Fruit fly (Drosophila melanogaster) whole organism, prepupa: Measurements from ENCODE around the gene Dip-C.

Experiments used
- Blimp-1 ChIP-seq: fragments of 200-800 bp; sonication (Bioruptor generic); optimal IDR thresholded peaks from 3 replicates; lab custom pipeline; 2017; ENCODE audit warnings: missing biosample characterization, missing genetic modification characterization, mild to moderate bottlenecking, moderate library complexity, missing genetic modification reagents
- CG10631 ChIP-seq: fragments of 200-800 bp; sonication (Bioruptor generic); optimal IDR thresholded peaks from 2 replicates; lab custom pipeline; 2016; ENCODE audit warnings: missing biosample characterization, missing genetic modification characterization
- CG11294 ChIP-seq: fragments of 200-800 bp; sonication (Bioruptor generic); IDR thresholded peaks from 2 replicates; pipeline ENCODE4 v1.3.6; 2022; ENCODE audit warnings: missing biosample characterization, missing genetic modification characterization
- CG11762 ChIP-seq: fragments of 200-800 bp; sonication (Bioruptor generic); optimal IDR thresholded peaks from 3 replicates; lab custom pipeline; 2016; ENCODE audit warnings: missing biosample characterization, missing genetic modification characterization; ENCODE audit not compliant: insufficient read depth
- CG11902 ChIP-seq: fragments of 200-800 bp; sonication (Bioruptor generic); optimal IDR thresholded peaks from 3 replicates; lab custom pipeline; 2016; ENCODE audit warnings: missing biosample characterization, missing genetic modification characterization
- CG15336 ChIP-seq: fragments of 200-800 bp; sonication (Bioruptor generic); IDR thresholded peaks from 2 replicates; pipeline ENCODE4 v1.3.6; 2022; ENCODE audit warnings: missing biosample characterization, missing genetic modification characterization
- CG16779 ChIP-seq: fragments of 200-800 bp; sonication (Bioruptor generic); optimal IDR thresholded peaks from 3 replicates; lab custom pipeline; 2017; ENCODE audit warnings: missing biosample characterization, mild to moderate bottlenecking, missing genetic modification characterization
- CG31627 ChIP-seq: fragments of 200-800 bp; sonication (Bioruptor generic); optimal IDR thresholded peaks from 3 replicates; lab custom pipeline; 2016; ENCODE audit warnings: missing biosample characterization, missing genetic modification characterization
- CG32006 ChIP-seq: fragments of 200-800 bp; sonication (Bioruptor generic); optimal IDR thresholded peaks from 3 replicates; lab custom pipeline; 2017; ENCODE audit warnings: missing biosample characterization, mild to moderate bottlenecking, missing genetic modification characterization
- CG34406 ChIP-seq: fragments of 200-800 bp; sonication (Bioruptor generic); optimal IDR thresholded peaks from 3 replicates; lab custom pipeline; 2016; ENCODE audit warnings: missing biosample characterization, missing genetic modification characterization
- CG3919 ChIP-seq: fragments of 200-800 bp; sonication (Bioruptor generic); optimal IDR thresholded peaks from 3 replicates; lab custom pipeline; 2016; ENCODE audit warnings: missing biosample characterization, missing genetic modification characterization
- CG4318 ChIP-seq: fragments of 200-800 bp; sonication (Bioruptor generic); optimal IDR thresholded peaks from 3 replicates; lab custom pipeline; 2017; ENCODE audit warnings: missing biosample characterization, mild to moderate bottlenecking, missing genetic modification characterization
- CG6163 ChIP-seq: fragments of 200-800 bp; sonication (Bioruptor generic); IDR thresholded peaks from 3 replicates; pipeline ENCODE4 v1.3.6; 2022; ENCODE audit warnings: missing biosample characterization, missing genetic modification characterization
- CG6276 ChIP-seq: fragments of 200-800 bp; sonication (Bioruptor generic); optimal IDR thresholded peaks from 2 replicates; lab custom pipeline; 2017; ENCODE audit warnings: missing biosample characterization, mild to moderate bottlenecking, missing genetic modification characterization
- CG6808 ChIP-seq: fragments of 200-800 bp; sonication (Bioruptor generic); optimal IDR thresholded peaks from 3 replicates; lab custom pipeline; 2017; ENCODE audit warnings: missing biosample characterization, missing genetic modification characterization, mild to moderate bottlenecking, moderate library complexity, missing genetic modification reagents
- CG8119 ChIP-seq: fragments of 200-800 bp; sonication (Bioruptor generic); IDR thresholded peaks from 3 replicates; pipeline ENCODE4 v1.3.6; 2022; ENCODE audit warnings: missing biosample characterization, missing genetic modification characterization
- CG9139 ChIP-seq: fragments of 200-800 bp; sonication (Bioruptor generic); optimal IDR thresholded peaks from 3 replicates; lab custom pipeline; 2017; ENCODE audit warnings: missing biosample characterization, mild to moderate bottlenecking, missing genetic modification characterization
- Eip75B ChIP-seq: fragments of 200-800 bp; sonication (Bioruptor generic); optimal IDR thresholded peaks from 3 replicates; lab custom pipeline; 2016; ENCODE audit warnings: missing biosample characterization, missing genetic modification characterization
- Eip78C ChIP-seq: fragments of 200-800 bp; sonication (Bioruptor generic); peaks from one replicate; lab custom pipeline; 2016; ENCODE audit warnings: missing biosample characterization, missing genetic modification characterization
- Eip93F ChIP-seq: fragments of 200-800 bp; sonication (Bioruptor generic); optimal IDR thresholded peaks from 2 replicates; lab custom pipeline; 2016; ENCODE audit warnings: missing biosample characterization, mild to moderate bottlenecking, missing genetic modification characterization
- Hr38 ChIP-seq: sonication (Bioruptor generic); optimal IDR thresholded peaks from 2 replicates; lab custom pipeline; 2016; ENCODE audit warnings: missing biosample characterization, missing genetic modification characterization
- Hr39 ChIP-seq: fragments of 200-800 bp; sonication (Bioruptor generic); optimal IDR thresholded peaks from 2 replicates; lab custom pipeline; 2016; ENCODE audit warnings: missing biosample characterization, missing genetic modification characterization
- Lpt ChIP-seq: fragments of 200-800 bp; sonication (Bioruptor generic); optimal IDR thresholded peaks from 3 replicates; lab custom pipeline; 2016; ENCODE audit warnings: missing biosample characterization, missing genetic modification characterization
- Met ChIP-seq: fragments of 200-800 bp; sonication (Bioruptor generic); optimal IDR thresholded peaks from 3 replicates; lab custom pipeline; 2016; ENCODE audit warnings: missing biosample characterization, missing genetic modification characterization
- OdsH ChIP-seq: fragments of 200-800 bp; sonication (Bioruptor generic); optimal IDR thresholded peaks from 3 replicates; lab custom pipeline; 2016; ENCODE audit warnings: missing biosample characterization, missing genetic modification characterization
- Smox ChIP-seq: fragments of 200-800 bp; sonication (Bioruptor generic); optimal IDR thresholded peaks from 3 replicates; lab custom pipeline; 2016; ENCODE audit warnings: missing biosample characterization, missing genetic modification characterization
- Sox14 ChIP-seq: fragments of 200-800 bp; sonication (Bioruptor generic); optimal IDR thresholded peaks from 3 replicates; lab custom pipeline; 2016; ENCODE audit warnings: missing biosample characterization, missing genetic modification characterization
- acj6 ChIP-seq: fragments of 200-800 bp; sonication (Bioruptor generic); optimal IDR thresholded peaks from 3 replicates; lab custom pipeline; 2016; ENCODE audit warnings: missing biosample characterization, missing genetic modification characterization
- cyc ChIP-seq: fragments of 200-800 bp; sonication (Bioruptor generic); optimal IDR thresholded peaks from 3 replicates; lab custom pipeline; 2016; ENCODE audit warnings: missing biosample characterization, missing genetic modification characterization
- dac ChIP-seq: fragments of 200-800 bp; sonication (Bioruptor generic); optimal IDR thresholded peaks from 2 replicates; lab custom pipeline; 2017; ENCODE audit warnings: missing biosample characterization, mild to moderate bottlenecking, missing genetic modification characterization
- dsx ChIP-seq: fragments of 200-800 bp; optimal IDR thresholded peaks from 3 replicates; lab custom pipeline; 2019; ENCODE audit warnings: missing biosample characterization, mild to moderate bottlenecking, missing genetic modification characterization, moderate library complexity; ENCODE audit not compliant: poor library complexity, severe bottlenecking
- eg ChIP-seq: fragments of 200-800 bp; sonication (Bioruptor generic); IDR thresholded peaks from 3 replicates; pipeline ENCODE4 v1.3.6; 2022; ENCODE audit warnings: missing biosample characterization, missing genetic modification characterization
- esn ChIP-seq: fragments of 200-800 bp; sonication (Bioruptor generic); optimal IDR thresholded peaks from 2 replicates; lab custom pipeline; 2016; ENCODE audit warnings: missing biosample characterization, mild to moderate bottlenecking, missing genetic modification characterization, moderate library complexity
- fd85E ChIP-seq: fragments of 200-800 bp; sonication (Bioruptor generic); optimal IDR thresholded peaks from 3 replicates; lab custom pipeline; 2016; ENCODE audit warnings: missing biosample characterization, missing genetic modification characterization
- fkh ChIP-seq: fragments of 200-800 bp; sonication (Bioruptor generic); optimal IDR thresholded peaks from 3 replicates; lab custom pipeline; 2017; ENCODE audit warnings: missing biosample characterization, mild to moderate bottlenecking, missing genetic modification characterization, moderate library complexity
- net ChIP-seq: fragments of 200-800 bp; sonication (Bioruptor generic); optimal IDR thresholded peaks from 3 replicates; lab custom pipeline; 2016; ENCODE audit warnings: missing biosample characterization, missing genetic modification characterization
- ss ChIP-seq, 2 experiments: fragments of 200-800 bp; sonication (Bioruptor generic); optimal IDR thresholded peaks; 2 replicates in 1 of 2; 3 replicates in 1 of 2; lab custom pipeline; 2017 to 2018; ENCODE audit warnings: mild to moderate bottlenecking in 2 of 2, missing biosample characterization in 2 of 2, missing genetic modification characterization in 2 of 2, moderate library complexity in 1 of 2
- topi ChIP-seq: fragments of 200-800 bp; sonication (Bioruptor generic); optimal IDR thresholded peaks from 3 replicates; lab custom pipeline; 2016; ENCODE audit warnings: missing biosample characterization, missing genetic modification characterization
- vri ChIP-seq: fragments of 200-800 bp; sonication (Bioruptor generic); optimal IDR thresholded peaks from 3 replicates; lab custom pipeline; 2016; ENCODE audit warnings: missing biosample characterization, mild to moderate bottlenecking, missing genetic modification characterization

Dip-C gene

DNA sequence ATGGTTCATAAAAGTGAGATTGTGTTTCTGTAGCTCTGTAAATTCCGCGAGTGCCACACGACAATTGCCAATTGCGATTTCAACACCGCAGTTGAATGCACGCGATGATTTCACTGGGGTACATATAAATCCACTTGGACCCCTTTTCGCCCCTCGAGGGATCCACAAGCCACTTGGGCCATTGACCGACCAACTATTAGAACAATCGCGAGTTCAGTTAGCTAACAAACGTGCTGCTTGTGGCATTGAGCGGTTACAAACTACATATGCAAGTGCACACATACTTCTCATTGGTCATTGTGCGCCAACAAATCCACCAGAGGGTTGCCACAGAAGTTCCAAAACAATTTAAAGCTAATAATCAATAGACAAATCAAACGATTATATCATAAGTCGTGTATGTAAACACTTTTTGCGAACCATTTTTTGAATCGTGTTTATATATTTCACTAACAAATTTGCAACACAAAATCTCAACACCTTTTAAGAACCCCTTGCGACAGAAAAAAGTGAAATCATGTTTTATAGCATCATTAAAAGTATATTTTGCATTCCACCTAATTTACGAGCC lies 32.3 kb downstream of the Dip-C start (continued):
- peak; percentile 74 for TF ChIP-seq CG15336 (GFP tag; lab: Robert Waterston, UW)
- no peak for TF ChIP-seq CG11902 (GFP tag; lab: Kevin White, UChicago)
- TF ChIP-seq ss (GFP tag; optimal IDR thresholded peaks at IDR 0.05; lab: Kevin White, UChicago) = no peak
- TF ChIP-seq CG11294 = peak; percentile 31; the same call in 1 of the 2 replicates
- TF ChIP-seq acj6 (GFP tag; lab: Kevin White, UChicago) = no peak
- peak; percentile 45 for TF ChIP-seq Lpt (GFP tag; lab: Kevin White, UChicago)
- TF ChIP-seq CG34406 (GFP tag; lab: Kevin White, UChicago) = no peak
- TF ChIP-seq net (GFP tag; lab: Kevin White, UChicago) = peak; percentile 3
- TF ChIP-seq CG16779 (tag; lab: Kevin White, UChicago) = no peak
- TF ChIP-seq dsx (GFP tag; lab: Kevin White, UChicago) = no peak
- TF ChIP-seq Eip93F (GFP tag; lab: Kevin White, UChicago) = no peak
- TF ChIP-seq Met (GFP tag; lab: Kevin White, UChicago) = no peak
- peak; percentile 60 for TF ChIP-seq Eip78C
- peak; percentile 0 for TF ChIP-seq Sox14 (GFP tag; lab: Kevin White, UChicago)
- TF ChIP-seq CG3919 (GFP tag; lab: Kevin White, UChicago) = no peak
- peak; percentile 66 for TF ChIP-seq CG8119 (GFP tag; lab: Robert Waterston, UW)
- peak; percentile 78 for TF ChIP-seq CG32006 (GFP tag; lab: Kevin White, UChicago)
- peak; percentile 44 for TF ChIP-seq CG6276 (GFP tag; lab: Kevin White, UChicago)
- no peak for TF ChIP-seq fd85E (GFP tag; lab: Kevin White, UChicago)
- TF ChIP-seq CG6808 (GFP tag; lab: Kevin White, UChicago) = no peak
- peak; percentile 54 for TF ChIP-seq eg (GFP tag; lab: Robert Waterston, UW)
- no peak for TF ChIP-seq CG11762
- no peak for TF ChIP-seq Hr38 (GFP tag; lab: Kevin White, UChicago)
- TF ChIP-seq Smox (GFP tag; lab: Kevin White, UChicago) = no peak
- TF ChIP-seq esn (GFP tag; lab: Kevin White, UChicago) = no peak
- TF ChIP-seq CG4318 (GFP tag; lab: Kevin White, UChicago) = peak; percentile 54
- no peak for TF ChIP-seq cyc
- peak; percentile 23 for TF ChIP-seq dac

DNA sequence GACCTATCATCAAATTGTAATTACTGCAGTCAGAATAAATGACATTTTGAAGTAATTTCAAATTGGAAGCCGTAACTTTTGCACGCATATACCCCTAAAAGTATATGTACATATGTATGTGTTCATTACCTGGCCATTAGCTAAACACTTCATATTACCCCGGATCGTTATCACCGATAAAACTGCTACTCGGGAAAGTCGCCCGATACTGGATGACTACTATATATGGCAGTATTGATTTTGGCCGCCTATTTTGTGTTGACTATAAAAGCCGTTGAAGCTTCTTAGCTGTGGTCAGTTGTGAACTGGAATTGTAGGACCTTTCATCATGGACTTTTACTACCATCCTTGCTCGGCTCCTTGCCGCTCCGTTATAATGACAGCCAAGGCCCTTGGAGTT lies 33.9 kb downstream of the Dip-C start, which contains the start of gene GstD8:
GstD8 (plus strand) TSS at position 301 of the 400 bp plus-strand sequence.
- TF ChIP-seq CG8119 (GFP tag; lab: Robert Waterston, UW) (no peak), fd85E (GFP tag; lab: Kevin White, UChicago) (no peak)

DNA sequence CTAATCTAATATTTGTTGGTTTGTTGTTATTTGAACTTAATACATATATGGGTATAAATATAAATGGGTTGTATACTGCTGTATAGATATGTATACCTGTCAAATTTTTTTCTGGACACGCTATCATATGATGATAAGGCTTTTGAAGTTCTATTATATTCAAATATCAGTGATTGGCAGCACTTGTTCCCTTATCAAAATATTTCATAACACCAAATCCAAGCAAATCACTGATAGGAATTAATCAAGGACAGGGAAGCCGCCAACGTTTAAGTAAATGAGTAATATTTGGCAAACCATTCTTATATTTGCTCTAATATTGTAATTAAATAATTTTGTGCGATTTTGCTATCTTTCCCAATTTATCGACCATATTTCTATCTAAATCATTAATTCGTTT lies 34.3 kb downstream of the Dip-C start:
- no peak for TF ChIP-seq CG31627 (GFP tag; lab: Kevin White, UChicago)
- no peak for TF ChIP-seq Sox14 (GFP tag; lab: Kevin White, UChicago)
- TF ChIP-seq Blimp-1 (GFP tag; lab: Kevin White, UChicago) = no peak
- TF ChIP-seq vri (GFP tag; lab: Kevin White, UChicago) = peak; percentile 84
- no peak for TF ChIP-seq Hr38 (GFP tag; lab: Kevin White, UChicago)
- TF ChIP-seq Eip78C = no peak

DNA sequence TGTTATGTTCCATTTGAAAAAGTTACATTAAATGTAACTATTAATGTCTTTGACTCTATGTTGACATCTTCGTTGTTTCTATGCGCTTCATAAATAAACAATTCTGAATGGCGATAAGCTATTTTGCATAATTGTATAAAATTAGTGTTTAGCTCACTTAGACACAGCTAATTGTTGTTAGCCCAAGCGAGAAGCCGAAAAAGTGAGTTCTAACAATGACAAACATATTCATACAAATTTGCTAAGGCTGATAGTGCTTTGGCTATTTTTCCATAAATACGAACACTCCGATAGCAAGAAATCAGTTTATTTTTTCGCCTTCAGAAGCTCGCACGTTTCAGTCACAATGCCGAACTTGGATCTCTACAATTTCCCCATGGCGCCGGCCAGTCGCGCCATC lies 35.4 kb downstream of the Dip-C start, which contains the start of gene GstD7:
GstD7 (plus strand) TSS at position 301 of the 400 bp plus-strand sequence.
- TF ChIP-seq CG6163 (GFP tag; lab: Robert Waterston, UW) (no peak), OdsH (GFP tag; lab: Kevin White, UChicago) (no peak), Blimp-1 (GFP tag; lab: Kevin White, UChicago) (no peak), Hr39 (GFP tag; lab: Kevin White, UChicago) (no peak), esn (GFP tag; lab: Kevin White, UChicago) (no peak), Eip75B (GFP tag; lab: Kevin White, UChicago) (no peak), dac (no peak), fkh (GFP tag; lab: Kevin White, UChicago) (no peak), CG9139 (GFP tag; lab: Kevin White, UChicago) (no peak), topi (GFP tag; lab: Kevin White, UChicago) (no peak), CG6808 (GFP tag; lab: Kevin White, UChicago) (no peak), Lpt (GFP tag; lab: Kevin White, UChicago) (no peak), CG6276 (GFP tag; lab: Kevin White, UChicago) (no peak), Sox14 (GFP tag; lab: Kevin White, UChicago) (no peak), CG10631 (GFP tag; lab: Kevin White, UChicago) (no peak)
